Fruit fly (Drosophila melanogaster) whole organism, embryonic: ENCODE measurements around the gene Kah.

Experiments
- Bdp1 ChIP-seq: fragments of 200-800 bp; sonication (Bioruptor generic); optimal IDR thresholded peaks from 3 replicates; lab custom pipeline; 2016; ENCODE audit warnings: missing biosample characterization, missing genetic modification characterization
- C15 ChIP-seq: fragments of 200-800 bp; sonication (Bioruptor generic); IDR thresholded peaks from 3 replicates; pipeline ENCODE4 v1.3.6; 2022; ENCODE audit warnings: missing biosample characterization, missing genetic modification characterization
- CG11456 ChIP-seq: fragments of 200-800 bp; sonication (Bioruptor generic); IDR thresholded peaks from 3 replicates; pipeline ENCODE4 v1.3.6; 2022; ENCODE audit warnings: missing biosample characterization, missing genetic modification characterization
- CG11696 ChIP-seq: fragments of 200-800 bp; sonication (Bioruptor generic); IDR thresholded peaks from 2 replicates; pipeline ENCODE4 v1.3.6; 2022; ENCODE audit warnings: missing biosample characterization, missing genetic modification characterization
- CG14014 ChIP-seq: fragments of 200-800 bp; sonication (Bioruptor generic); IDR thresholded peaks from 2 replicates; pipeline ENCODE4 v1.3.6; 2022; ENCODE audit warnings: missing biosample characterization, missing genetic modification characterization
- CG15073 ChIP-seq: fragments of 200-800 bp; sonication (Bioruptor generic); optimal IDR thresholded peaks from 2 replicates; lab custom pipeline; 2016; ENCODE audit warnings: missing biosample characterization, missing genetic modification characterization
- CG31365 ChIP-seq: fragments of 200-800 bp; sonication (Bioruptor generic); optimal IDR thresholded peaks from 2 replicates; lab custom pipeline; 2018; ENCODE audit warnings: missing biosample characterization, mild to moderate bottlenecking, missing genetic modification characterization
- CG3163 ChIP-seq: fragments of 200-800 bp; sonication (Bioruptor generic); optimal IDR thresholded peaks from 3 replicates; lab custom pipeline; 2016; ENCODE audit warnings: missing biosample characterization, missing genetic modification characterization
- CG32532 ChIP-seq: fragments of 200-800 bp; sonication (Bioruptor generic); IDR thresholded peaks from 2 replicates; pipeline ENCODE4 v1.3.6; 2022; ENCODE audit warnings: missing biosample characterization, missing genetic modification characterization
- CG32767 ChIP-seq: fragments of 200-800 bp; sonication (Bioruptor generic); IDR thresholded peaks from 2 replicates; pipeline ENCODE4 v1.3.6; 2022; ENCODE audit warnings: missing biosample characterization, missing genetic modification characterization
- CG3838 ChIP-seq: fragments of 200-800 bp; sonication (Bioruptor generic); optimal IDR thresholded peaks from 3 replicates; lab custom pipeline; 2016; ENCODE audit warnings: missing biosample characterization, missing genetic modification characterization
- CG3995 ChIP-seq: fragments of 200-800 bp; sonication (Bioruptor generic); optimal IDR thresholded peaks from 3 replicates; lab custom pipeline; 2016; ENCODE audit warnings: missing biosample characterization, missing genetic modification characterization
- CG4360 ChIP-seq: fragments of 200-800 bp; sonication (Bioruptor generic); IDR thresholded peaks from 2 replicates; pipeline ENCODE4 v1.3.6; 2022; ENCODE audit warnings: missing biosample characterization, missing genetic modification characterization
- CG5180 ChIP-seq: fragments of 200-800 bp; sonication (Bioruptor generic); optimal IDR thresholded peaks from 3 replicates; lab custom pipeline; 2017; ENCODE audit warnings: missing biosample characterization, missing genetic modification characterization, mild to moderate bottlenecking, moderate library complexity, missing genetic modification reagents
- CG5245 ChIP-seq: fragments of 200-800 bp; sonication (Bioruptor generic); optimal IDR thresholded peaks from 3 replicates; lab custom pipeline; 2016; ENCODE audit warnings: missing biosample characterization, missing genetic modification characterization
- CG5953 ChIP-seq: fragments of 200-800 bp; sonication (Bioruptor generic); IDR thresholded peaks from 2 replicates; pipeline ENCODE4 v1.3.6; 2022; ENCODE audit warnings: missing biosample characterization, missing genetic modification characterization
- CG6254 ChIP-seq: fragments of 200-800 bp; sonication (Bioruptor generic); optimal IDR thresholded peaks from 3 replicates; lab custom pipeline; 2017; ENCODE audit warnings: mild to moderate bottlenecking, missing biosample characterization, missing genetic modification reagents, missing genetic modification characterization
- CG6272 ChIP-seq: fragments of 200-800 bp; sonication (Bioruptor generic); IDR thresholded peaks from 2 replicates; pipeline ENCODE4 v1.3.6; 2022; ENCODE audit warnings: missing biosample characterization, missing genetic modification characterization
- CG7271 ChIP-seq: fragments of 200-800 bp; sonication (Bioruptor generic); optimal IDR thresholded peaks from 2 replicates; lab custom pipeline; 2018; ENCODE audit warnings: missing biosample characterization, mild to moderate bottlenecking, missing genetic modification characterization, moderate library complexity
- CG9797 ChIP-seq: fragments of 200-800 bp; sonication (Bioruptor generic); optimal IDR thresholded peaks from 3 replicates; lab custom pipeline; 2018; ENCODE audit warnings: missing biosample characterization, mild to moderate bottlenecking, missing genetic modification characterization
- CoRest ChIP-seq: fragments of 200-800 bp; sonication (Bioruptor generic); optimal IDR thresholded peaks from 3 replicates; lab custom pipeline; 2018; ENCODE audit warnings: missing biosample characterization, mild to moderate bottlenecking, missing genetic modification characterization, moderate library complexity
- D19A ChIP-seq: fragments of 200-800 bp; optimal IDR thresholded peaks from 3 replicates; lab custom pipeline; 2019; ENCODE audit warnings: missing biosample characterization, mild to moderate bottlenecking, missing genetic modification characterization, moderate library complexity
- Doc3 ChIP-seq: fragments of 200-800 bp; sonication (Bioruptor generic); IDR thresholded peaks from 3 replicates; pipeline ENCODE4 v1.3.6; 2022; ENCODE audit warnings: missing biosample characterization, missing genetic modification characterization; ENCODE audit not compliant: partially characterized antibody
- Ets65A ChIP-seq: fragments of 200-800 bp; sonication (Bioruptor generic); peaks from one replicate; lab custom pipeline; 2016; ENCODE audit warnings: missing biosample characterization, missing genetic modification characterization
- H2.0 ChIP-seq: fragments of 200-800 bp; sonication (Bioruptor generic); IDR thresholded peaks from 2 replicates; pipeline ENCODE4 v1.3.6; 2022; ENCODE audit warnings: missing biosample characterization, missing genetic modification characterization
- Hmx ChIP-seq: fragments of 200-800 bp; sonication (Bioruptor generic); optimal IDR thresholded peaks from 2 replicates; lab custom pipeline; 2016; ENCODE audit warnings: missing biosample characterization, missing genetic modification characterization
- Lpt ChIP-seq: fragments of >200 bp; optimal IDR thresholded peaks from 2 replicates; lab custom pipeline; 2018; ENCODE audit warnings: missing biosample characterization, missing genetic modification characterization
- Max ChIP-seq: fragments of 200-800 bp; sonication (Bioruptor generic); optimal IDR thresholded peaks from 2 replicates; lab custom pipeline; 2016; ENCODE audit warnings: missing biosample characterization, mild to moderate bottlenecking, missing genetic modification characterization
- NC2α ChIP-seq: fragments of 200-800 bp; sonication (Bioruptor generic); optimal IDR thresholded peaks from 2 replicates; lab custom pipeline; 2016; ENCODE audit warnings: missing biosample characterization, missing genetic modification characterization
- NC2β ChIP-seq: fragments of 200-800 bp; sonication (Bioruptor generic); optimal IDR thresholded peaks from 2 replicates; lab custom pipeline; 2016; ENCODE audit warnings: missing biosample characterization, missing genetic modification characterization
- Stat92E ChIP-seq, 3 experiments: fragments of >200 bp in 2 of 3; fragments of 200-800 bp in 1 of 3; sonication (Bioruptor generic) in 1 of 3; optimal IDR thresholded peaks; 2 replicates each; lab custom pipeline; 2017 to 2019; ENCODE audit warnings: missing biosample characterization in 3 of 3, missing genetic modification characterization in 3 of 3, mild to moderate bottlenecking in 1 of 3, moderate library complexity in 1 of 3
- Xbp1 ChIP-seq: fragments of 200-800 bp; sonication (Bioruptor generic); optimal IDR thresholded peaks from 3 replicates; lab custom pipeline; 2016; ENCODE audit warnings: missing biosample characterization, mild to moderate bottlenecking, missing genetic modification characterization
- ab ChIP-seq: fragments of 200-800 bp; sonication (Bioruptor generic); optimal IDR thresholded peaks from 2 replicates; lab custom pipeline; 2016; ENCODE audit warnings: missing biosample characterization, missing genetic modification characterization
- bab2 ChIP-seq: fragments of 200-800 bp; sonication (Bioruptor generic); optimal IDR thresholded peaks from 2 replicates; lab custom pipeline; 2016; ENCODE audit warnings: missing biosample characterization, missing genetic modification characterization
- bigmax ChIP-seq: fragments of 200-800 bp; sonication (Bioruptor generic); optimal IDR thresholded peaks from 2 replicates; lab custom pipeline; 2018; ENCODE audit warnings: missing biosample characterization, mild to moderate bottlenecking, missing genetic modification characterization
- cato ChIP-seq: fragments of 200-800 bp; sonication (Bioruptor generic); optimal IDR thresholded peaks from 2 replicates; lab custom pipeline; 2016; ENCODE audit warnings: missing biosample characterization, missing genetic modification characterization, borderline replicate concordance
- chinmo ChIP-seq: fragments of 200-800 bp; sonication (Bioruptor generic); IDR thresholded peaks from 4 replicates; pipeline ENCODE4 v1.3.6; 2022; ENCODE audit warnings: missing biosample characterization, missing genetic modification characterization; ENCODE audit not compliant: partially characterized antibody
- danr ChIP-seq: fragments of 200-800 bp; sonication (Bioruptor generic); IDR thresholded peaks from 2 replicates; pipeline ENCODE4 v1.3.6; 2022; ENCODE audit warnings: missing biosample characterization, missing genetic modification characterization
- dimm ChIP-seq: fragments of 200-800 bp; sonication (Bioruptor generic); IDR thresholded peaks from 2 replicates; pipeline ENCODE4 v1.3.6; 2022; ENCODE audit warnings: missing biosample characterization, missing genetic modification characterization
- dmrt11E ChIP-seq: fragments of 200-800 bp; sonication (Bioruptor generic); optimal IDR thresholded peaks from 3 replicates; lab custom pipeline; 2018; ENCODE audit warnings: missing biosample characterization, mild to moderate bottlenecking, missing genetic modification characterization, moderate library complexity
- gce ChIP-seq: fragments of 200-800 bp; sonication (Bioruptor generic); IDR thresholded peaks from 3 replicates; pipeline ENCODE4 v1.3.6; 2022; ENCODE audit warnings: missing biosample characterization, missing genetic modification characterization
- gt ChIP-seq: fragments of 200-800 bp; sonication (Bioruptor generic); IDR thresholded peaks from 2 replicates; pipeline ENCODE4 v1.3.6; 2022; ENCODE audit warnings: missing biosample characterization, missing genetic modification characterization
- jumu ChIP-seq: fragments of 200-800 bp; sonication (Bioruptor generic); optimal IDR thresholded peaks from 3 replicates; lab custom pipeline; 2016; ENCODE audit warnings: missing biosample characterization, missing genetic modification characterization
- kni ChIP-seq: fragments of 200-800 bp; sonication (Bioruptor generic); optimal IDR thresholded peaks from 3 replicates; lab custom pipeline; 2017; ENCODE audit warnings: mild to moderate bottlenecking, missing biosample characterization, missing genetic modification reagents, missing genetic modification characterization
- knrl ChIP-seq: fragments of 200-800 bp; sonication (Bioruptor generic); IDR thresholded peaks from 3 replicates; pipeline ENCODE4 v1.3.6; 2022; ENCODE audit warnings: missing biosample characterization, missing genetic modification characterization; ENCODE audit not compliant: partially characterized antibody
- lbe ChIP-seq: fragments of 200-800 bp; sonication (Bioruptor generic); optimal IDR thresholded peaks from 2 replicates; lab custom pipeline; 2016; ENCODE audit warnings: missing biosample characterization, mild to moderate bottlenecking, missing genetic modification characterization
- nom ChIP-seq: fragments of 200-800 bp; sonication (Bioruptor generic); optimal IDR thresholded peaks from 2 replicates; lab custom pipeline; 2017; ENCODE audit warnings: missing biosample characterization, missing genetic modification characterization, mild to moderate bottlenecking, moderate library complexity, missing genetic modification reagents
- pnt ChIP-seq: fragments of 200-800 bp; sonication (Bioruptor generic); optimal IDR thresholded peaks from 3 replicates; lab custom pipeline; 2016; ENCODE audit warnings: missing biosample characterization, missing genetic modification characterization
- stc ChIP-seq: fragments of 200-800 bp; sonication (Bioruptor generic); IDR thresholded peaks from 2 replicates; pipeline ENCODE4 v1.3.6; 2022; ENCODE audit warnings: missing biosample characterization, missing genetic modification characterization
- ttk ChIP-seq: fragments of 200-800 bp; sonication (Bioruptor generic); IDR thresholded peaks from 2 replicates; pipeline ENCODE4 v2.1.2; 2022; ENCODE audit warnings: missing biosample characterization, missing genetic modification characterization
- tx ChIP-seq: fragments of 200-800 bp; sonication (Bioruptor generic); optimal IDR thresholded peaks from 2 replicates; lab custom pipeline; 2016; ENCODE audit warnings: missing biosample characterization, missing genetic modification characterization
- usp ChIP-seq: fragments of >200 bp; optimal IDR thresholded peaks from 2 replicates; lab custom pipeline; 2017; ENCODE audit warnings: missing biosample characterization, missing genetic modification characterization

The Kah gene

dm6 chr3L:629353-629915 lies 40.4 kb upstream of the Kah start (continued):
- no peak for TF ChIP-seq dmrt11E (tag; lab: Kevin White, UChicago)
- 0 out of 3 replicates have a peak, but pooled peaks have one; percentile 32 for TF ChIP-seq CG11456
- TF ChIP-seq CG14014 (GFP tag; lab: Robert Waterston, UW): no peak
- no peak for TF ChIP-seq gce (GFP tag; lab: Robert Waterston, UW)
- TF ChIP-seq D19A: no peak
- TF ChIP-seq CG3995 (GFP tag; lab: Kevin White, UChicago): no peak
- TF ChIP-seq CG5180: peak; percentile 13
- TF ChIP-seq tx (GFP tag; lab: Kevin White, UChicago): peak; percentile 28
- TF ChIP-seq Max (GFP tag; lab: Kevin White, UChicago): no peak
- TF ChIP-seq dimm (GFP tag; lab: Robert Waterston, UW): no peak
- TF ChIP-seq CG15073: no peak
- no peak for TF ChIP-seq bab2 (GFP tag; lab: Kevin White, UChicago)
- TF ChIP-seq Xbp1 (GFP tag; lab: Kevin White, UChicago): no peak
- TF ChIP-seq jumu (GFP tag; lab: Kevin White, UChicago): no peak
- no peak for TF ChIP-seq CG7271 (tag; lab: Kevin White, UChicago)
- no peak for TF ChIP-seq danr (GFP tag; lab: Robert Waterston, UW)
- no peak for TF ChIP-seq CG9797 (GFP tag; lab: Kevin White, UChicago)
- TF ChIP-seq Ets65A (GFP tag; lab: Kevin White, UChicago): peak; percentile 80
- TF ChIP-seq ttk (GFP tag; lab: Robert Waterston, UW): no peak
- TF ChIP-seq CG3838 (GFP tag; lab: Kevin White, UChicago): peak; percentile 19
- no peak for TF ChIP-seq cato (GFP tag; lab: Kevin White, UChicago)
- TF ChIP-seq CG5245 (GFP tag; lab: Kevin White, UChicago): no peak
- no peak for TF ChIP-seq H2.0
- TF ChIP-seq CG6254: no peak
- TF ChIP-seq NC2α (GFP tag; lab: Kevin White, UChicago): no peak
- no peak for TF ChIP-seq nom (GFP tag; lab: Kevin White, UChicago)
- peak; percentile 91 for TF ChIP-seq CG4360 (GFP tag; lab: Robert Waterston, UW)
- no peak for TF ChIP-seq CG31365 (tag; lab: Kevin White, UChicago)
- TF ChIP-seq knrl (GFP tag; lab: Robert Waterston, UW): no peak
- TF ChIP-seq usp: no peak
- no peak for TF ChIP-seq pnt
- TF ChIP-seq CG5953: no peak
- TF ChIP-seq CG11696: no peak
- peak; percentile 28 for TF ChIP-seq CG3163 (GFP tag; lab: Kevin White, UChicago)
- no peak for TF ChIP-seq CoRest (tag; lab: Kevin White, UChicago)
- no peak for TF ChIP-seq NC2β (GFP tag; lab: Kevin White, UChicago)
- no peak for TF ChIP-seq CG6272
- peak; percentile 36; the same call in 1 of the 2 replicates for TF ChIP-seq stc
- TF ChIP-seq bigmax (GFP tag; lab: Kevin White, UChicago): no peak
- TF ChIP-seq ab (GFP tag; lab: Kevin White, UChicago): no peak
- peak; percentile 81 for TF ChIP-seq kni (GFP tag; lab: Kevin White, UChicago)
- TF ChIP-seq C15 (GFP tag; lab: Robert Waterston, UW): no peak
- TF ChIP-seq chinmo (GFP tag; lab: Robert Waterston, UW): peak; percentile 88; the same call in 2 of the 4 replicates
- no peak for TF ChIP-seq Doc3 (GFP tag; lab: Robert Waterston, UW)
- no peak for TF ChIP-seq Bdp1
- TF ChIP-seq CG32532 (GFP tag; lab: Robert Waterston, UW): 0 out of 2 replicates have a peak, but pooled peaks have one; percentile 14
- no peak for TF ChIP-seq Stat92E (GFP tag; optimal IDR thresholded peaks at IDR 0.05; lab: Kevin White, UChicago)
- no peak for TF ChIP-seq CG32767 (GFP tag; lab: Robert Waterston, UW)
- no peak for TF ChIP-seq gt (GFP tag; lab: Robert Waterston, UW)
- no peak for TF ChIP-seq Lpt
- no peak for TF ChIP-seq Hmx (GFP tag; lab: Kevin White, UChicago)
- TF ChIP-seq lbe (GFP tag; lab: Kevin White, UChicago): no peak
